Fruit fly (Drosophila melanogaster) whole organism: ENCODE results near the gene CG14990.

Source experiments
- EcR ChIP-seq, 2 experiments: fragments of >200 bp; optimal IDR thresholded peaks; 2 replicates each; lab custom pipeline; 2017; ENCODE audit warnings: missing biosample characterization in 2 of 2, missing genetic modification characterization in 2 of 2, missing genetic modification reagents in 2 of 2
- pan ChIP-seq: fragments of >200 bp; optimal IDR thresholded peaks from 2 replicates; lab custom pipeline; 2017
- psq ChIP-seq: fragments of >200 bp; optimal IDR thresholded peaks from 2 replicates; lab custom pipeline; 2017
- usp ChIP-seq: fragments of >200 bp; optimal IDR thresholded peaks from 2 replicates; lab custom pipeline; 2017; ENCODE audit warnings: missing biosample characterization, missing genetic modification characterization, mixed read lengths

- TF ChIP-seq psq: no peak
- TF ChIP-seq usp (GFP tag; lab: Kevin White, UChicago): no peak
- no peak for TF ChIP-seq EcR (GFP tag; optimal IDR thresholded peaks at IDR 0.05; lab: Kevin White, UChicago)
- no peak for TF ChIP-seq pan (lab: Kevin White, UChicago)
These were observed 19.3 kb upstream of the CG14990 start, which contains the start of gene Faa for dm6 chr3L:4073755-4074154.
